Worm (Caenorhabditis elegans): ENCODE data around the gene F09E5.3.

DNA sequence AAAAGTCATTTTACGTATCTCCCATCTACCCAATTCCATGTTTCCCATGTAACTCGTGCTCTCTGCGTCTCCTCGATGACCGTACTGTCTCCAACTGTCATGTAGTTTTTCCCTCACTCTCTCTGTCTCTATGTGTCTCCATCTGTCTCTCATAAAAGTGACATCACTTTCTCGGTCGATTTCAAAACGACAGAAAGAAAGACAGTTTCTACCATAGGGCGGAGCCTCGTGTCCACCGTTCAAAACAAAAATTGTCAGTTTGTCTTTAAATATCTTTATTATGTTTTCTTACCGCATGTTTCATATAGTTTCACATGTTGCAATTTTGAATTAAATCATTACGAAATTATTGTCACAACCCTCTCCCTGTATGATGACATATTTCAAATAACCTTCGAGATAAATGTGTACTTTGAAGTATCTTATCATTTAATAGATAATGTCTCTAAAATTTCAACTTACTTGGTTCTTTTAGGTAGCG, 43.6 kb upstream of the F09E5.3 start:
- TF ChIP-seq W03F9.2 (tag; optimal IDR thresholded peaks at IDR 0.05) (peak; percentile 25), him-1 (tag; optimal IDR thresholded peaks at IDR 0.05) (no peak), dao-5 (tag; optimal IDR thresholded peaks at IDR 0.05) (no peak)

Measured in whole organism, L4/young adult.